Worm (Caenorhabditis elegans): ENCODE results near the gene srg-42.

- no peak for TF ChIP-seq ref-1 (GFP tag; conservative IDR thresholded peaks at IDR 0.05)
- no peak for TF ChIP-seq T22C8.4 (GFP tag; IDR thresholded peaks at IDR 0.05)
- TF ChIP-seq tab-1 (GFP tag; IDR thresholded peaks at IDR 0.05), result no peak
- no peak for TF ChIP-seq flt-1 (GFP tag; IDR thresholded peaks at IDR 0.05)
Measured at ce11 chrV:11196109-11196508, 38.3 kb upstream of the srg-42 start, which contains the start of gene clc-6.

Data from whole organism, midembryonic.